Fruit fly (Drosophila melanogaster): ENCODE data around the gene RpL34a.
A peak's percentile ranks its signal among the peaks of the same experiment; 100 is the strongest.

The RpL34a gene

DNA sequence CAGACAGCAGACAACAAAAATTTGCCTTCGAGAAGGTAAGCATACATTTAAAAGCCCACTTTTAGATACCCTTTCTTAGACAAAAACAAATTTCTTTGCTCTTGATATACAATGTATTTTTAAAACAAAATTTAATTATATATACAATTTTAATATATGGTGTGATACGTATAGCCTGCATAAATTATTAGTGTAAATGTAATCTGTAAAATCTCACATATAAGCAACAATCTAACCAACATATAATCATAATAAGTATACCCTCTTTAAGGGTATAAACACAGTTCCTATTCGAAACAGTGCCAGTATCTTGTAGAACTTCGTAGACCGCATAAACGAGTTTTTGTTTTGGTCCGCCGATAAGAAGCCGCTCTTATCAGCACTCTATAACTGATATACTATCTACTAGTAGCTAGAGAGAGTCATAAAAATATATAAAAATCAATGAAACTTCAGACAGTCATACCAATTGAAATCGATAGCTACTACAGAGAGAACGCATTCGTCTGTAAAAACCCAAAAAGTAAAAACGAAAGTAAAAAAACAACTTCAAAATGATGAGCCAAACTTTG lies 44.7 kb downstream of the RpL34a start, which contains the start of gene Kaz-m1:
Kaz-m1 (plus strand) TSS at position 460 of the 572 bp plus-strand sequence.
- TF ChIP-seq CG17912 (GFP tag; optimal IDR thresholded peaks at IDR 0.05) (no peak), CG17568 (GFP tag; optimal IDR thresholded peaks at IDR 0.05) (no peak), slp2 (GFP tag; optimal IDR thresholded peaks at IDR 0.05) (no peak), Camta (GFP tag; optimal IDR thresholded peaks at IDR 0.05) (no peak), esg (GFP tag; conservative IDR thresholded peaks at IDR 0.05) (no peak), CrebB (tag; optimal IDR thresholded peaks at IDR 0.05) (no peak), CG15011 (GFP tag; optimal IDR thresholded peaks at IDR 0.05) (no peak), ems (GFP tag; optimal IDR thresholded peaks at IDR 0.05) (no peak), CG15269 (tag; optimal IDR thresholded peaks at IDR 0.05) (peak; percentile 66), Xbp1 (GFP tag; optimal IDR thresholded peaks at IDR 0.05) (peak; percentile 20), ssp (GFP tag; IDR thresholded peaks at IDR 0.05) (no peak), CG17361 (GFP tag; IDR thresholded peaks at IDR 0.05) (peak; percentile 76), CG11695 (GFP tag; IDR thresholded peaks at IDR 0.05) (peak; percentile 59; the same call in 1 of the 3 replicates), exex (tag; optimal IDR thresholded peaks at IDR 0.05) (peak; percentile 41), Ravus (GFP tag; IDR thresholded peaks at IDR 0.05) (no peak), wdn (GFP tag; IDR thresholded peaks at IDR 0.05) (no peak), NK7.1 (GFP tag; optimal IDR thresholded peaks at IDR 0.05) (no peak), knrl (GFP tag; IDR thresholded peaks at IDR 0.05; ENCODE audit: partially characterized antibody) (no peak), pb (GFP tag; optimal IDR thresholded peaks at IDR 0.05) (no peak), wor (GFP tag; IDR thresholded peaks at IDR 0.05) (no peak), Elba2 (GFP tag; optimal IDR thresholded peaks at IDR 0.05) (no peak), CG12769 (tag; optimal IDR thresholded peaks at IDR 0.05) (no peak), Dbx (GFP tag; IDR thresholded peaks at IDR 0.05) (no peak), E2f2 (GFP tag; IDR thresholded peaks at IDR 0.05) (no peak), Eip74EF (GFP tag; optimal IDR thresholded peaks at IDR 0.05) (peak in 1 of 2 experiments; percentile 42), CG12659 (GFP tag; optimal IDR thresholded peaks at IDR 0.05) (peak; percentile 22), CG34376 (GFP tag; optimal IDR thresholded peaks at IDR 0.05) (no peak), lov (optimal IDR thresholded peaks at IDR 0.05) (no peak), lov (GFP tag; IDR thresholded peaks at IDR 0.05) (no peak), gt (GFP tag; IDR thresholded peaks at IDR 0.05) (no peak), CG7745 (tag; optimal IDR thresholded peaks at IDR 0.05) (no peak), CG17612 (GFP tag; IDR thresholded peaks at IDR 0.05) (no peak), fd96Cb (tag; optimal IDR thresholded peaks at IDR 0.05) (peak; percentile 61), CG4282 (GFP tag; optimal IDR thresholded peaks at IDR 0.05) (no peak), Sry-δ (GFP tag; optimal IDR thresholded peaks at IDR 0.05) (no peak), CG18599 (GFP tag; optimal IDR thresholded peaks at IDR 0.05) (peak; percentile 54), MBD-R2 (GFP tag; IDR thresholded peaks at IDR 0.05) (peak; percentile 23; the same call in 1 of the 2 replicates), CG30403 (GFP tag; optimal IDR thresholded peaks at IDR 0.05) (peak; percentile 61), cwo (GFP tag; optimal IDR thresholded peaks at IDR 0.05) (peak; percentile 47), CG13287 (GFP tag; IDR thresholded peaks at IDR 0.05; ENCODE audit: partially characterized antibody) (no peak), CG16779 (GFP tag; IDR thresholded peaks at IDR 0.05) (no peak), chif (GFP tag; optimal IDR thresholded peaks at IDR 0.05) (no peak), CG4730 (GFP tag; IDR thresholded peaks at IDR 0.05) (no peak), eve (GFP tag; optimal IDR thresholded peaks at IDR 0.05) (no peak), bigmax (GFP tag; optimal IDR thresholded peaks at IDR 0.05) (no peak), Nf-YB (GFP tag; optimal IDR thresholded peaks at IDR 0.05) (peak; percentile 56), CG34224 (GFP tag; IDR thresholded peaks at IDR 0.05; ENCODE audit: partially characterized antibody) (no peak), CG17829 (tag; optimal IDR thresholded peaks at IDR 0.05) (peak; percentile 64), sens-2 (GFP tag; IDR thresholded peaks at IDR 0.05) (no peak), klu (GFP tag; IDR thresholded peaks at IDR 0.05) (no peak), Opbp (GFP tag; IDR thresholded peaks at IDR 0.05; ENCODE audit: partially characterized antibody) (no peak)
